Worm (Caenorhabditis elegans) whole organism, late embryonic: Measurements from ENCODE around the gene VM106R.1.

ENCODE experiments used
- F13H6.1 ChIP-seq: sonication (generic microtip); optimal IDR thresholded peaks from 2 replicates; lab custom pipeline; 2016; ENCODE audit warnings: missing genetic modification characterization, missing compliant biosample characterization
- ama-1 ChIP-seq: fragments of 150-350 bp; optimal IDR thresholded peaks from 2 replicates; lab custom pipeline; 2014
- ceh-22 ChIP-seq: sonication (generic microtip); optimal IDR thresholded peaks from 2 replicates; lab custom pipeline; 2017; ENCODE audit warnings: missing biosample characterization, missing genetic modification characterization
- ceh-34 ChIP-seq: sonication (generic microtip); optimal IDR thresholded peaks from 2 replicates; lab custom pipeline; 2016; ENCODE audit warnings: mild to moderate bottlenecking, missing genetic modification characterization, missing compliant biosample characterization
- ets-4 ChIP-seq: sonication (generic microtip); optimal IDR thresholded peaks from 2 replicates; lab custom pipeline; 2016; ENCODE audit warnings: missing genetic modification characterization, missing compliant biosample characterization
- hlh-30 ChIP-seq: sonication (generic microtip); optimal IDR thresholded peaks from 2 replicates; lab custom pipeline; 2017; ENCODE audit warnings: antibody characterized with exemption, missing genetic modification characterization, missing compliant biosample characterization; ENCODE audit not compliant: insufficient read depth
- nfya-1 ChIP-seq: sonication (generic microtip); optimal IDR thresholded peaks from 2 replicates; lab custom pipeline; 2017; ENCODE audit warnings: missing genetic modification characterization, mild to moderate bottlenecking, missing compliant biosample characterization, antibody characterized with exemption, moderate library complexity
- pha-4 ChIP-seq: fragments of 150-350 bp; optimal IDR thresholded peaks from 2 replicates; lab custom pipeline; 2018; ENCODE audit warnings: missing biosample characterization, missing genetic modification reagents, missing genetic modification characterization
- pqm-1 ChIP-seq: sonication (generic microtip); optimal IDR thresholded peaks from 2 replicates; lab custom pipeline; 2016; ENCODE audit warnings: missing genetic modification characterization, missing compliant biosample characterization
- sdc-2 ChIP-seq: sonication (generic microtip); optimal IDR thresholded peaks from 2 replicates; lab custom pipeline; 2016; ENCODE audit warnings: missing genotype, missing genetic modification characterization, missing compliant biosample characterization

DNA sequence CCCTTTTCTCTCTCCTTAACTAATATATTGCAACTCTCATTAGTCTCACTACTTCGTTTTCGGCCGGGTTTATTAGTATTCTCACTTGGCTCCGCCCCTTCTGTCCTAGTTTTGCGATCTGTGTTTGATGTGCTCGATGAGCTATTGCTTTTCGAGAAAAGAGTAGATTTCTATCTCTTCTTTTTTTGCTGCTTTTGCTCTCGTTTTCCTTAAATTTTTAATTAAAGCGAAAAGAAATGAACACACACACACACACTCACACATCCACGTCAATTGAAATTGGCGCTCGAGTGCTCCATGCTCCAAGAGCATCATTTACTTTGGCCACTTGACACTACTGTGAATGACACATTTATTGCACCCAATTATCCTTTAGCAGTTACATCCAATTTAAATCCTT lies 24.5 kb downstream of the VM106R.1 start:
- TF ChIP-seq ceh-34 (no peak), ceh-22 (tag; lab: Kevin White, UChicago) (no peak), pqm-1 (tag; lab: Kevin White, UChicago) (no peak), F13H6.1 (tag; lab: Kevin White, UChicago) (no peak), ama-1 (no peak), nfya-1 (no peak), sdc-2 (tag; lab: Kevin White, UChicago) (no peak), pha-4 (no peak), ets-4 (no peak), hlh-30 (tag; lab: Kevin White, UChicago) (no peak)
